Worm (Caenorhabditis elegans): ENCODE measurements around the gene Y37D8A.4.

- TF ChIP-seq ceh-36 (tag; optimal IDR thresholded peaks at IDR 0.05) = no peak
- no peak for TF ChIP-seq ets-7 (tag; optimal IDR thresholded peaks at IDR 0.05)
- TF ChIP-seq ama-1 (optimal IDR thresholded peaks at IDR 0.05) = no peak
- TF ChIP-seq hmg-4 (GFP tag; optimal IDR thresholded peaks at IDR 0.05) = no peak
- no peak for TF ChIP-seq tra-4 (tag; optimal IDR thresholded peaks at IDR 0.05)
- no peak for TF ChIP-seq scrt-1 (GFP tag; IDR thresholded peaks at IDR 0.05)
- no peak for TF ChIP-seq flt-1 (GFP tag; IDR thresholded peaks at IDR 0.05)
- no peak for TF ChIP-seq tbx-11 (GFP tag; IDR thresholded peaks at IDR 0.05)
- TF ChIP-seq hnd-1 (tag; optimal IDR thresholded peaks at IDR 0.05) = no peak
- no peak for TF ChIP-seq F13C5.2 (tag; optimal IDR thresholded peaks at IDR 0.05)
- no peak for TF ChIP-seq tbx-37 (GFP tag; conservative IDR thresholded peaks at IDR 0.05)
Measured at ce11 chrIII:12848981-12849589, 10.3 kb upstream of the Y37D8A.4 start.

Measured in whole organism, early embryonic.